Fruit fly (Drosophila melanogaster): ENCODE results near the gene Cad96Ca.

dm6 chr3R:25239880-25240279 lies 31.8 kb upstream of the Cad96Ca start, which contains the start of gene to:
- TF ChIP-seq EcR (GFP tag; optimal IDR thresholded peaks at IDR 0.05) (no peak), pan (optimal IDR thresholded peaks at IDR 0.05) (no peak), usp (GFP tag; optimal IDR thresholded peaks at IDR 0.05) (no peak), psq (optimal IDR thresholded peaks at IDR 0.05) (no peak), CG8478 (optimal IDR thresholded peaks at IDR 0.05) (no peak)
